Worm (Caenorhabditis elegans) whole organism, L4 larva: Measurements from ENCODE around the gene T10F2.5.

ENCODE experiments used
- F37D6.2 ChIP-seq: sonication (generic microtip); optimal IDR thresholded peaks from 2 replicates; lab custom pipeline; 2016; ENCODE audit warnings: mild to moderate bottlenecking, missing genetic modification characterization, missing compliant biosample characterization
- aha-1 ChIP-seq: fragments of 150-350 bp; peaks from one replicate; lab custom pipeline; 2014; ENCODE audit warnings: missing biosample characterization, missing genetic modification characterization
- aly-2 ChIP-seq: sonication (generic microtip); optimal IDR thresholded peaks from 2 replicates; lab custom pipeline; 2018; ENCODE audit warnings: missing biosample characterization, missing genetic modification characterization
- ceh-62 ChIP-seq: sonication (generic microtip); optimal IDR thresholded peaks from 2 replicates; lab custom pipeline; 2017; ENCODE audit warnings: missing biosample characterization, missing genetic modification characterization
- cey-2 ChIP-seq: sonication (generic microtip); optimal IDR thresholded peaks from 3 replicates; lab custom pipeline; 2017; ENCODE audit warnings: missing genetic modification characterization, mild to moderate bottlenecking, missing compliant biosample characterization, antibody characterized with exemption, borderline replicate concordance; ENCODE audit not compliant: insufficient read depth
- daf-19 ChIP-seq: fragments of 200-800 bp; sonication (Bioruptor generic); conservative IDR thresholded peaks from 2 replicates; pipeline ENCODE4 v1.3.6; 2022; ENCODE audit warnings: missing genetic modification characterization, missing compliant biosample characterization
- dmd-6 ChIP-seq: fragments of 200-800 bp; sonication (Bioruptor generic); IDR thresholded peaks from 2 replicates; pipeline ENCODE4 v1.3.6; 2022; ENCODE audit warnings: missing genetic modification reagents, missing genetic modification characterization, missing compliant biosample characterization
- dpl-1 ChIP-seq: fragments of 150-350 bp; optimal IDR thresholded peaks from 2 replicates; lab custom pipeline; 2014; ENCODE audit warnings: missing biosample characterization, missing genetic modification reagents, missing genetic modification characterization
- egl-27 ChIP-seq: sonication (generic microtip); optimal IDR thresholded peaks from 3 replicates; lab custom pipeline; 2017; ENCODE audit warnings: missing biosample characterization, missing genetic modification reagents, missing genetic modification characterization
- gei-8 ChIP-seq: fragments of 200-800 bp; sonication (Bioruptor generic); optimal IDR thresholded peaks from 2 replicates; lab custom pipeline; 2018; ENCODE audit warnings: mild to moderate bottlenecking, missing genetic modification characterization, missing compliant biosample characterization
- hlh-11 ChIP-seq: fragments of 200-800 bp; sonication (Bioruptor generic); optimal IDR thresholded peaks from 2 replicates; lab custom pipeline; 2018; ENCODE audit warnings: mild to moderate bottlenecking, missing genetic modification characterization, missing compliant biosample characterization
- lim-7 ChIP-seq: fragments of 200-800 bp; sonication (Bioruptor generic); IDR thresholded peaks from 2 replicates; pipeline ENCODE4 v1.3.6; 2022; ENCODE audit warnings: missing genetic modification characterization, missing compliant biosample characterization
- lin-1 ChIP-seq: fragments of 200-800 bp; sonication (Bioruptor generic); IDR thresholded peaks from 2 replicates; pipeline ENCODE4 v1.3.6; 2022; ENCODE audit warnings: missing genetic modification reagents, missing genetic modification characterization, missing compliant biosample characterization
- lin-15B ChIP-seq: fragments of 150-350 bp; sonication (generic microtip); optimal IDR thresholded peaks from 3 replicates; lab custom pipeline; 2014; ENCODE audit warnings: missing biosample characterization, missing genetic modification characterization
- lin-39 ChIP-seq: fragments of 150-350 bp; optimal IDR thresholded peaks from 2 replicates; lab custom pipeline; 2014; ENCODE audit warnings: missing biosample characterization, missing genetic modification reagents, missing genetic modification characterization
- nhr-111 ChIP-seq: fragments of 200-800 bp; sonication (Bioruptor generic); optimal IDR thresholded peaks from 2 replicates; lab custom pipeline; 2018; ENCODE audit warnings: mild to moderate bottlenecking, missing genetic modification characterization, missing compliant biosample characterization
- nhr-25 ChIP-seq: sonication (generic microtip); optimal IDR thresholded peaks from 2 replicates; lab custom pipeline; 2017; ENCODE audit warnings: missing genetic modification characterization, mild to moderate bottlenecking, missing compliant biosample characterization, antibody characterized with exemption, moderate library complexity, borderline replicate concordance; ENCODE audit not compliant: insufficient read depth
- nhr-77 ChIP-seq: fragments of 150-350 bp; optimal IDR thresholded peaks from 2 replicates; lab custom pipeline; 2014; ENCODE audit warnings: missing biosample characterization, missing genetic modification characterization
- pha-4 ChIP-seq, 2 experiments: fragments of 150-350 bp in 1 of 2; fragments of 200-800 bp in 1 of 2; sonication (Bioruptor generic) in 1 of 2; IDR thresholded peaks in 1 of 2; optimal IDR thresholded peaks in 1 of 2; 2 replicates each; pipeline versions ENCODE4 v1.3.6 to Lab custom; 2014 to 2022; ENCODE audit warnings: missing genetic modification characterization in 2 of 2, missing genetic modification reagents in 2 of 2, missing biosample characterization in 1 of 2, missing compliant biosample characterization in 1 of 2
- pqm-1 ChIP-seq: sonication (generic microtip); optimal IDR thresholded peaks from 2 replicates; lab custom pipeline; 2017; ENCODE audit warnings: missing biosample characterization, missing genetic modification characterization
- vab-7 ChIP-seq: fragments of 200-800 bp; sonication (Bioruptor generic); IDR thresholded peaks from 2 replicates; pipeline ENCODE4 v1.3.6; 2022; ENCODE audit warnings: missing genetic modification reagents, missing genetic modification characterization, missing compliant biosample characterization

Gene T10F2.5

ce11 chrIII:5112399-5112798, 47.0 kb downstream of the T10F2.5 start:
- no peak for TF ChIP-seq vab-7 (GFP tag; lab: Robert Waterston, UW)
- no peak for TF ChIP-seq aly-2
- TF ChIP-seq aha-1 (tag; lab: Kevin White, UChicago) = peak; percentile 93

DNA sequence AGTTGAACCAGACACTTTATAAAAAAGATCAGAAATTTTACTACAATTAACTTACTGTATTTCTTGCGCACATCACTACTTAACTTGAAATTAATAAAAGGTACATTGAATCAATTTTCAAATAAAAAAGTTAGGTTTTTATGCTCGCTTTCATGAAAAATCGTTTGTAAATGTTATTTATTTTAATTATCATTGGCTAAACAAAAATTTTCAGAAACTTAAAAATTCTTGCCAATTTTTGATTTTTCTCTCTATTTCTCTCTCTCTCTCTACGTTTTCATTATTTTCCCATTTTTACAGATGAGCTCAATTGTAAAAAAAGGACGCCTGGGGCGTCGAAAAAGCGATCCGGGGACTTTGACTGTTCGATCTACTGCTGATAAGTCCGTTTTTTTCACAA, 50.0 kb downstream of the T10F2.5 start, which contains the start of gene sax-2:
TSS of gene sax-2 (plus strand) at position 301 of the 400 bp plus-strand sequence.
- TF ChIP-seq F37D6.2 (tag; lab: Kevin White, UChicago) (no peak), cey-2 (tag; lab: Kevin White, UChicago) (no peak), dmd-6 (no peak), pqm-1 (no peak), aha-1 (tag; lab: Kevin White, UChicago) (no peak), dpl-1 (GFP tag; lab: Kevin White, UChicago) (no peak), nhr-111 (GFP tag; lab: Kevin White, UChicago) (no peak), egl-27 (tag; lab: Kevin White, UChicago) (no peak), nhr-25 (tag; lab: Kevin White, UChicago) (no peak), daf-19 (GFP tag; lab: Robert Waterston, UW) (no peak), ceh-62 (tag; lab: Kevin White, UChicago) (no peak), pha-4 (GFP tag; IDR thresholded peaks at IDR 0.05; lab: Robert Waterston, UW) (no peak), pha-4 (tag; optimal IDR thresholded peaks at IDR 0.05; lab: Kevin White, UChicago) (no peak), hlh-11 (tag; lab: Kevin White, UChicago) (no peak), lin-15B (tag; lab: Kevin White, UChicago) (no peak), lim-7 (GFP tag; lab: Robert Waterston, UW) (no peak), nhr-77 (tag; lab: Kevin White, UChicago) (no peak), lin-39 (tag; lab: Kevin White, UChicago) (no peak), lin-1 (no peak), gei-8 (GFP tag; lab: Kevin White, UChicago) (no peak)
